Worm (Caenorhabditis elegans) whole organism, late embryonic: ENCODE data around the gene ZK1290.15.

Experiments
- C38D4.7 ChIP-seq: fragments of 200-800 bp; sonication (Bioruptor generic); optimal IDR thresholded peaks from 2 replicates; lab custom pipeline; 2018; ENCODE audit warnings: mild to moderate bottlenecking, missing genetic modification characterization, moderate library complexity, missing compliant biosample characterization
- T23F11.4 ChIP-seq: fragments of 200-800 bp; sonication (Bioruptor generic); optimal IDR thresholded peaks from 2 replicates; lab custom pipeline; 2018; ENCODE audit warnings: mild to moderate bottlenecking, missing genetic modification characterization, missing compliant biosample characterization
- ama-1 ChIP-seq: fragments of 150-350 bp; optimal IDR thresholded peaks from 2 replicates; lab custom pipeline; 2014
- ceh-48 ChIP-seq: sonication (generic microtip); optimal IDR thresholded peaks from 2 replicates; lab custom pipeline; 2016; ENCODE audit warnings: missing genetic modification characterization, inconsistent platforms, missing compliant biosample characterization
- dve-1 ChIP-seq: sonication (generic microtip); optimal IDR thresholded peaks from 2 replicates; lab custom pipeline; 2017; ENCODE audit warnings: antibody characterized with exemption, mild to moderate bottlenecking, missing genetic modification characterization, missing compliant biosample characterization
- elt-4 ChIP-seq: sonication (generic microtip); optimal IDR thresholded peaks from 2 replicates; lab custom pipeline; 2016; ENCODE audit warnings: missing genetic modification characterization, missing compliant biosample characterization
- ets-4 ChIP-seq: sonication (generic microtip); optimal IDR thresholded peaks from 2 replicates; lab custom pipeline; 2016; ENCODE audit warnings: missing genetic modification characterization, missing compliant biosample characterization
- nfya-1 ChIP-seq: sonication (generic microtip); optimal IDR thresholded peaks from 2 replicates; lab custom pipeline; 2017; ENCODE audit warnings: missing genetic modification characterization, mild to moderate bottlenecking, missing compliant biosample characterization, antibody characterized with exemption, moderate library complexity
- pat-9 ChIP-seq: fragments of 200-800 bp; sonication (Bioruptor generic); optimal IDR thresholded peaks from 2 replicates; lab custom pipeline; 2018; ENCODE audit warnings: mild to moderate bottlenecking, missing genetic modification characterization, moderate library complexity, missing compliant biosample characterization
- pha-4 ChIP-seq: fragments of 150-350 bp; optimal IDR thresholded peaks from 2 replicates; lab custom pipeline; 2018; ENCODE audit warnings: missing biosample characterization, missing genetic modification reagents, missing genetic modification characterization
- syd-9 ChIP-seq: sonication (generic microtip); optimal IDR thresholded peaks from 2 replicates; lab custom pipeline; 2016; ENCODE audit warnings: mild to moderate bottlenecking, missing genetic modification characterization, moderate library complexity, missing compliant biosample characterization
- unc-42 ChIP-seq: sonication (generic microtip); optimal IDR thresholded peaks from 2 replicates; lab custom pipeline; 2016; ENCODE audit warnings: missing genotype, missing genetic modification characterization, missing compliant biosample characterization
- unc-86 ChIP-seq: sonication (generic microtip); optimal IDR thresholded peaks from 2 replicates; lab custom pipeline; 2016; ENCODE audit warnings: missing genetic modification characterization, missing compliant biosample characterization

DNA sequence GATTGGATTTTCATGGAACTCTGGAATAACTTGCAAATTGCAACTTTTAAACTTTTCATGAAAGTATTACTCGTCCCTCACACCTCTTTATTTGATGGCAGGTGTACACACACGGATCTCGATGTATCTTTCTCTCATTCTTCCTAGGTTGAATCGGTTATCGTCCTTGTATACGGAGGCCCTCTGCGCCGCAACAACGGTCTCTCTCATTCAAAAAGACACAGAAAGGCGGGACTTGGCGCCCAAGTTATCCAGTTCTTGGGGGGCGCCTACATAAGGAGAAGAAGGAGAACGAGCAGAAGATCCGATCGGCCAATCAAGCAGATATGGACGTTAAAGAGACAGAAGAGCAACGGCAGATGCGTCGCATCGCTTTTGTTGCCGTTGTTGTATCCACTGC is 20.4 kb downstream of the ZK1290.15 start, which contains the start of gene rol-8:
- no peak for TF ChIP-seq elt-4
- no peak for TF ChIP-seq unc-42
- no peak for TF ChIP-seq pat-9 (tag; lab: Kevin White, UChicago)
- no peak for TF ChIP-seq nfya-1 (tag; lab: Kevin White, UChicago)
- no peak for TF ChIP-seq unc-86 (tag; lab: Kevin White, UChicago)
- TF ChIP-seq C38D4.7 (GFP tag; lab: Kevin White, UChicago), result no peak
- TF ChIP-seq syd-9 (tag; lab: Kevin White, UChicago), result no peak
- TF ChIP-seq pha-4 (tag; lab: Kevin White, UChicago), result no peak
- TF ChIP-seq ceh-48, result no peak
- no peak for TF ChIP-seq ets-4 (tag; lab: Kevin White, UChicago)
- TF ChIP-seq dve-1, result no peak
- TF ChIP-seq ama-1 (lab: Kevin White, UChicago), result no peak
- TF ChIP-seq T23F11.4 (GFP tag; lab: Kevin White, UChicago), result no peak
